Worm (Caenorhabditis elegans) whole organism, L4/young adult: ENCODE data around the gene K01A12.4.
"Not testable (repeated sequence)": the region's sequence is repeated elsewhere in the genome, so short reads cannot be mapped to it uniquely, and the experiment has no call there.

Experiments
- W03F9.2 ChIP-seq: fragments of 150-350 bp; optimal IDR thresholded peaks from 2 replicates; lab custom pipeline; 2014; ENCODE audit warnings: missing biosample characterization, missing genetic modification characterization
- dao-5 ChIP-seq: sonication (generic microtip); optimal IDR thresholded peaks from 2 replicates; lab custom pipeline; 2016; ENCODE audit warnings: missing genotype, missing genetic modification characterization, moderate library complexity, missing compliant biosample characterization
- him-1 ChIP-seq: sonication (generic microtip); optimal IDR thresholded peaks from 2 replicates; lab custom pipeline; 2016; ENCODE audit warnings: missing genotype, missing genetic modification reagents, missing genetic modification characterization, missing compliant biosample characterization

The K01A12.4 gene

ce11 chrX:8610606-8611005 lies at the start of gene K01A12.4:
TSS of gene K01A12.4 (plus strand) at chrX:8610906.
- TF ChIP-seq him-1; dao-5 (tag; lab: Kevin White, UChicago); W03F9.2: not testable (repeated sequence)

ce11 chrX:8562586-8562985 lies 48.1 kb upstream of the K01A12.4 start:
- TF ChIP-seq dao-5 (tag; lab: Kevin White, UChicago) = no peak
- no peak for TF ChIP-seq him-1
- no peak for TF ChIP-seq W03F9.2

ce11 chrX:8563663-8564450 lies 46.8 kb upstream of the K01A12.4 start:
- TF ChIP-seq W03F9.2 (no peak), him-1 (no peak), dao-5 (tag; lab: Kevin White, UChicago) (no peak)

- TF ChIP-seq W03F9.2 = no peak
- TF ChIP-seq dao-5 (tag; lab: Kevin White, UChicago) = no peak
- TF ChIP-seq him-1 = no peak
Observed at ce11 chrX:8564451-8564795, 46.3 kb upstream of the K01A12.4 start.

- no peak for TF ChIP-seq dao-5 (tag; lab: Kevin White, UChicago)
- TF ChIP-seq W03F9.2 = no peak
- TF ChIP-seq him-1 = no peak
Observed at ce11 chrX:8565810-8566416, 44.8 kb upstream of the K01A12.4 start.

- TF ChIP-seq him-1 (no peak), dao-5 (tag; lab: Kevin White, UChicago) (no peak), W03F9.2 (no peak)
Observed at ce11 chrX:8566521-8567032, 44.1 kb upstream of the K01A12.4 start.

ce11 chrX:8567166-8567565 lies 43.5 kb upstream of the K01A12.4 start:
- TF ChIP-seq dao-5 (tag; lab: Kevin White, UChicago) = no peak
- TF ChIP-seq W03F9.2 = no peak
- TF ChIP-seq him-1 = no peak

- TF ChIP-seq dao-5 (tag; lab: Kevin White, UChicago) = no peak
- TF ChIP-seq him-1 = no peak
- TF ChIP-seq W03F9.2 = no peak
Observed at ce11 chrX:8567823-8568314, 42.8 kb upstream of the K01A12.4 start.

ce11 chrX:8568423-8568903 lies 42.2 kb upstream of the K01A12.4 start:
- TF ChIP-seq him-1 (no peak), dao-5 (tag; lab: Kevin White, UChicago) (no peak), W03F9.2 (no peak)

ce11 chrX:8569159-8569558 lies 41.5 kb upstream of the K01A12.4 start:
- TF ChIP-seq him-1 (no peak), W03F9.2 (no peak), dao-5 (tag; lab: Kevin White, UChicago) (no peak)

- TF ChIP-seq dao-5 (tag; lab: Kevin White, UChicago) = no peak
- no peak for TF ChIP-seq W03F9.2
Observed at ce11 chrX:8570997-8571517, 39.6 kb upstream of the K01A12.4 start, which contains the start of gene jmjd-3.1. TSS of gene jmjd-3.1 (plus strand) at chrX:8571047.

- TF ChIP-seq him-1 = no peak
- no peak for TF ChIP-seq W03F9.2
- TF ChIP-seq dao-5 (tag; lab: Kevin White, UChicago) = no peak
Observed at ce11 chrX:8580217-8580616, 30.5 kb upstream of the K01A12.4 start, which contains the start of gene F18E9.4. TSS of gene F18E9.4 (plus strand) at chrX:8580517.

ce11 chrX:8581447-8581846 lies 29.3 kb upstream of the K01A12.4 start, which contains the start of gene F18E9.8:
TSS of gene F18E9.8 (minus strand) at chrX:8581547.
- TF ChIP-seq dao-5 (tag; lab: Kevin White, UChicago) = no peak
- TF ChIP-seq him-1 = no peak
- no peak for TF ChIP-seq W03F9.2

- TF ChIP-seq dao-5 (tag; lab: Kevin White, UChicago) = no peak
- no peak for TF ChIP-seq W03F9.2
- TF ChIP-seq him-1 = no peak
Observed at ce11 chrX:8582767-8583360, 27.8 kb upstream of the K01A12.4 start.
